Worm (Caenorhabditis elegans) whole organism, mixed stage, embryonic: Measurements from ENCODE around the gene col-156.
A peak's percentile ranks its signal among the peaks of the same experiment; 100 is the strongest.

Experiments used
- M03D4.4 ChIP-seq: sonication (generic microtip); optimal IDR thresholded peaks from 2 replicates; lab custom pipeline; 2017; ENCODE audit warnings: mild to moderate bottlenecking, missing genetic modification characterization, missing compliant biosample characterization
- bed-3 ChIP-seq: fragments of 200-800 bp; sonication (Bioruptor generic); optimal IDR thresholded peaks from 3 replicates; lab custom pipeline; 2018; ENCODE audit warnings: mild to moderate bottlenecking, missing genetic modification characterization, moderate library complexity, missing compliant biosample characterization
- blmp-1 ChIP-seq: fragments of 150-350 bp; optimal IDR thresholded peaks from 2 replicates; lab custom pipeline; 2014; ENCODE audit warnings: missing biosample characterization, missing genetic modification characterization
- ceh-39 ChIP-seq: fragments of 150-350 bp; optimal IDR thresholded peaks from 2 replicates; lab custom pipeline; 2014; ENCODE audit warnings: missing biosample characterization, missing genetic modification characterization
- ceh-43 ChIP-seq: fragments of 200-800 bp; sonication (Bioruptor generic); optimal IDR thresholded peaks from 2 replicates; lab custom pipeline; 2018; ENCODE audit warnings: mild to moderate bottlenecking, missing genetic modification characterization, moderate library complexity, missing compliant biosample characterization
- ceh-83 ChIP-seq: fragments of 200-800 bp; sonication (Bioruptor generic); optimal IDR thresholded peaks from 2 replicates; lab custom pipeline; 2018; ENCODE audit warnings: mild to moderate bottlenecking, missing genetic modification characterization, missing compliant biosample characterization
- ces-1 ChIP-seq: fragments of 150-350 bp; optimal IDR thresholded peaks from 2 replicates; lab custom pipeline; 2014; ENCODE audit warnings: missing biosample characterization, missing genetic modification reagents, missing genetic modification characterization
- cnd-1 ChIP-seq: fragments of 200-800 bp; sonication (Bioruptor generic); optimal IDR thresholded peaks from 2 replicates; lab custom pipeline; 2018; ENCODE audit warnings: mild to moderate bottlenecking, missing genetic modification characterization, missing compliant biosample characterization
- drap-1 ChIP-seq: fragments of 200-800 bp; sonication (Bioruptor generic); optimal IDR thresholded peaks from 3 replicates; lab custom pipeline; 2018; ENCODE audit warnings: mild to moderate bottlenecking, missing genetic modification characterization, missing compliant biosample characterization
- elt-3 ChIP-seq: fragments of 150-350 bp; optimal IDR thresholded peaks from 2 replicates; lab custom pipeline; 2014; ENCODE audit warnings: missing biosample characterization, missing genetic modification characterization
- flh-1 ChIP-seq: fragments of 200-800 bp; sonication (Bioruptor generic); optimal IDR thresholded peaks from 2 replicates; lab custom pipeline; 2018; ENCODE audit warnings: mild to moderate bottlenecking, missing genetic modification characterization, moderate library complexity, missing compliant biosample characterization
- ham-2 ChIP-seq: fragments of 200-800 bp; sonication (Bioruptor generic); optimal IDR thresholded peaks from 2 replicates; lab custom pipeline; 2018; ENCODE audit warnings: mild to moderate bottlenecking, missing genetic modification characterization, missing compliant biosample characterization
- lin-13 ChIP-seq: fragments of 150-350 bp; optimal IDR thresholded peaks from 2 replicates; lab custom pipeline; 2014; ENCODE audit warnings: missing biosample characterization, missing genetic modification characterization
- lin-32 ChIP-seq: fragments of 200-800 bp; sonication (Bioruptor generic); optimal IDR thresholded peaks from 2 replicates; lab custom pipeline; 2018; ENCODE audit warnings: mild to moderate bottlenecking, missing genetic modification characterization, missing compliant biosample characterization
- lsy-2 ChIP-seq: fragments of 150-350 bp; optimal IDR thresholded peaks from 2 replicates; lab custom pipeline; 2014; ENCODE audit warnings: missing biosample characterization, missing genetic modification characterization
- mab-5 ChIP-seq: fragments of 150-350 bp; optimal IDR thresholded peaks from 2 replicates; lab custom pipeline; 2014; ENCODE audit warnings: missing biosample characterization, missing genetic modification characterization
- mep-1 ChIP-seq: fragments of 150-350 bp; optimal IDR thresholded peaks from 2 replicates; lab custom pipeline; 2017; ENCODE audit warnings: missing biosample characterization, missing genetic modification reagents, missing genetic modification characterization, inconsistent platforms
- nhr-237 ChIP-seq: fragments of 150-350 bp; optimal IDR thresholded peaks from 2 replicates; lab custom pipeline; 2014; ENCODE audit warnings: missing biosample characterization, missing genetic modification characterization
- nhr-28 ChIP-seq: fragments of 150-350 bp; optimal IDR thresholded peaks from 2 replicates; lab custom pipeline; 2014; ENCODE audit warnings: missing biosample characterization, missing genetic modification characterization
- nhr-76 ChIP-seq: sonication (generic microtip); optimal IDR thresholded peaks from 2 replicates; lab custom pipeline; 2017; ENCODE audit warnings: missing biosample characterization, missing genetic modification characterization
- pha-4 ChIP-seq: fragments of 150-350 bp; optimal IDR thresholded peaks from 2 replicates; lab custom pipeline; 2018; ENCODE audit warnings: missing biosample characterization, missing genetic modification reagents, missing genetic modification characterization
- sem-2 ChIP-seq: fragments of 200-800 bp; sonication (Bioruptor generic); optimal IDR thresholded peaks from 2 replicates; lab custom pipeline; 2018; ENCODE audit warnings: mild to moderate bottlenecking, missing genetic modification characterization, missing compliant biosample characterization
- snpc-4 ChIP-seq: fragments of 150-350 bp; optimal IDR thresholded peaks from 2 replicates; lab custom pipeline; 2014; ENCODE audit warnings: missing biosample characterization, missing genetic modification characterization
- sptf-1 ChIP-seq: sonication (generic microtip); optimal IDR thresholded peaks from 2 replicates; lab custom pipeline; 2017; ENCODE audit warnings: mild to moderate bottlenecking, missing genetic modification characterization, moderate library complexity, missing compliant biosample characterization
- unc-120 ChIP-seq: sonication (generic microtip); optimal IDR thresholded peaks from 2 replicates; lab custom pipeline; 2017; ENCODE audit warnings: missing genetic modification characterization, missing compliant biosample characterization; ENCODE audit not compliant: poor library complexity, severe bottlenecking
- unc-39 ChIP-seq: fragments of 150-350 bp; optimal IDR thresholded peaks from 2 replicates; lab custom pipeline; 2014; ENCODE audit warnings: missing biosample characterization, missing genetic modification characterization
- unc-62 ChIP-seq: fragments of 150-350 bp; optimal IDR thresholded peaks from 2 replicates; lab custom pipeline; 2014; ENCODE audit warnings: missing biosample characterization, missing genetic modification reagents, missing genetic modification characterization
- zip-8 ChIP-seq: fragments of 150-350 bp; optimal IDR thresholded peaks from 2 replicates; lab custom pipeline; 2014; ENCODE audit warnings: missing biosample characterization, missing genetic modification characterization
- ztf-11 ChIP-seq: fragments of 150-350 bp; optimal IDR thresholded peaks from 2 replicates; lab custom pipeline; 2014; ENCODE audit warnings: missing biosample characterization, missing genetic modification characterization

Gene col-156

ce11 chrV:11443503-11443902, 6.7 kb downstream of the col-156 start, which contains the start of gene F57B7.2:
TSS of gene F57B7.2 (minus strand) at chrV:11443603.
- TF ChIP-seq unc-39 (tag; lab: Kevin White, UChicago) (no peak), ztf-11 (tag; lab: Kevin White, UChicago) (no peak), ceh-39 (tag; lab: Kevin White, UChicago) (no peak), snpc-4 (tag; lab: Kevin White, UChicago) (no peak), ham-2 (GFP tag; lab: Kevin White, UChicago) (no peak), blmp-1 (no peak), unc-62 (GFP tag; lab: Kevin White, UChicago) (no peak), unc-120 (no peak), sptf-1 (tag; lab: Kevin White, UChicago) (no peak)

ce11 chrV:11439202-11439601, 11.0 kb downstream of the col-156 start:
- TF ChIP-seq drap-1 (GFP tag; lab: Kevin White, UChicago): no peak
- no peak for TF ChIP-seq nhr-237 (tag; lab: Kevin White, UChicago)
- no peak for TF ChIP-seq zip-8 (tag; lab: Kevin White, UChicago)

- no peak for TF ChIP-seq elt-3 (tag; lab: Kevin White, UChicago)
- no peak for TF ChIP-seq sptf-1 (tag; lab: Kevin White, UChicago)
- no peak for TF ChIP-seq sem-2 (GFP tag; lab: Kevin White, UChicago)
- TF ChIP-seq M03D4.4 (tag; lab: Kevin White, UChicago): no peak
- TF ChIP-seq zip-8 (tag; lab: Kevin White, UChicago): no peak
- TF ChIP-seq bed-3 (GFP tag; lab: Kevin White, UChicago): no peak
- TF ChIP-seq mep-1 (tag; lab: Kevin White, UChicago): no peak
- TF ChIP-seq nhr-76 (tag; lab: Kevin White, UChicago): no peak
- TF ChIP-seq nhr-28 (tag; lab: Kevin White, UChicago): no peak
- TF ChIP-seq pha-4 (tag; lab: Kevin White, UChicago): no peak
- no peak for TF ChIP-seq ceh-43 (GFP tag; lab: Kevin White, UChicago)
- TF ChIP-seq ztf-11 (tag; lab: Kevin White, UChicago): no peak
- no peak for TF ChIP-seq snpc-4 (tag; lab: Kevin White, UChicago)
- TF ChIP-seq ces-1 (GFP tag; lab: Kevin White, UChicago): no peak
Measured at ce11 chrV:11438464-11438863, 11.7 kb downstream of the col-156 start, which contains the start of gene dmsr-1. TSS of gene dmsr-1 (plus strand) at chrV:11438764.

- TF ChIP-seq ceh-43 (GFP tag; lab: Kevin White, UChicago) (no peak), ces-1 (GFP tag; lab: Kevin White, UChicago) (peak; percentile 67), zip-8 (tag; lab: Kevin White, UChicago) (peak; percentile 47)
Measured at ce11 chrV:11436407-11436806, 13.8 kb downstream of the col-156 start.

ce11 chrV:11435242-11435641, 14.9 kb downstream of the col-156 start:
- no peak for TF ChIP-seq cnd-1 (tag; lab: Kevin White, UChicago)

- TF ChIP-seq flh-1 (GFP tag; lab: Kevin White, UChicago): no peak
- no peak for TF ChIP-seq mab-5 (tag; lab: Kevin White, UChicago)
- TF ChIP-seq lsy-2 (tag; lab: Kevin White, UChicago): no peak
- TF ChIP-seq ces-1 (GFP tag; lab: Kevin White, UChicago): no peak
- TF ChIP-seq lin-32: no peak
- TF ChIP-seq cnd-1 (tag; lab: Kevin White, UChicago): no peak
- no peak for TF ChIP-seq elt-3 (tag; lab: Kevin White, UChicago)
Measured at ce11 chrV:11430823-11431222, 19.3 kb downstream of the col-156 start.

- no peak for TF ChIP-seq ham-2 (GFP tag; lab: Kevin White, UChicago)
- TF ChIP-seq lin-13 (tag; lab: Kevin White, UChicago): no peak
- TF ChIP-seq zip-8 (tag; lab: Kevin White, UChicago): no peak
- TF ChIP-seq flh-1 (GFP tag; lab: Kevin White, UChicago): no peak
- TF ChIP-seq ces-1 (GFP tag; lab: Kevin White, UChicago): peak; percentile 87
- no peak for TF ChIP-seq nhr-237 (tag; lab: Kevin White, UChicago)
- no peak for TF ChIP-seq ceh-83 (GFP tag; lab: Kevin White, UChicago)
Measured at ce11 chrV:11428728-11429127, 21.4 kb downstream of the col-156 start.
